Fruit fly (Drosophila melanogaster) whole organism, embryonic: Measurements from ENCODE around the gene Traf-like.
A peak's percentile ranks its signal among the peaks of the same experiment; 100 is the strongest.

Experiments used
- Ada2b ChIP-seq: fragments of 200-800 bp; sonication (Bioruptor generic); IDR thresholded peaks from 2 replicates; pipeline ENCODE4 v1.3.6; 2022; ENCODE audit warnings: missing biosample characterization, missing genetic modification characterization
- Antp ChIP-seq: fragments of 200-800 bp; sonication (Bioruptor generic); optimal IDR thresholded peaks from 3 replicates; lab custom pipeline; 2016; ENCODE audit warnings: missing biosample characterization, missing genetic modification characterization
- B-H2 ChIP-seq: fragments of 200-800 bp; sonication (Bioruptor generic); optimal IDR thresholded peaks from 2 replicates; lab custom pipeline; 2018; ENCODE audit warnings: missing biosample characterization, mild to moderate bottlenecking, missing genetic modification characterization
- CG10147 ChIP-seq: fragments of 200-800 bp; sonication (Bioruptor generic); optimal IDR thresholded peaks from 2 replicates; lab custom pipeline; 2019; ENCODE audit warnings: missing biosample characterization, mild to moderate bottlenecking, missing genetic modification characterization, moderate library complexity
- CG10959 ChIP-seq: fragments of 200-800 bp; sonication (Bioruptor generic); IDR thresholded peaks from 2 replicates; pipeline ENCODE4 v1.3.6; 2022; ENCODE audit warnings: missing biosample characterization, missing genetic modification characterization
- CG1233 ChIP-seq: fragments of 200-800 bp; sonication (Bioruptor generic); optimal IDR thresholded peaks from 4 replicates; lab custom pipeline; 2018; ENCODE audit warnings: missing biosample characterization, mild to moderate bottlenecking, missing genetic modification characterization
- CG13123 ChIP-seq: fragments of 200-800 bp; sonication (Bioruptor generic); optimal IDR thresholded peaks from 2 replicates; lab custom pipeline; 2016; ENCODE audit warnings: missing biosample characterization, missing genetic modification characterization
- CG15073 ChIP-seq: fragments of 200-800 bp; sonication (Bioruptor generic); optimal IDR thresholded peaks from 2 replicates; lab custom pipeline; 2016; ENCODE audit warnings: missing biosample characterization, missing genetic modification characterization
- CG15514 ChIP-seq: fragments of 200-800 bp; sonication (Bioruptor generic); optimal IDR thresholded peaks from 3 replicates; lab custom pipeline; 2017; ENCODE audit warnings: missing biosample characterization, missing genetic modification characterization, mild to moderate bottlenecking, moderate library complexity, missing genetic modification reagents
- CG17359 ChIP-seq: fragments of 200-800 bp; sonication (Bioruptor generic); optimal IDR thresholded peaks from 3 replicates; lab custom pipeline; 2018; ENCODE audit warnings: missing biosample characterization, mild to moderate bottlenecking, missing genetic modification characterization, moderate library complexity
- CG17829 ChIP-seq: fragments of 200-800 bp; optimal IDR thresholded peaks from 2 replicates; lab custom pipeline; 2019; ENCODE audit warnings: missing biosample characterization, mild to moderate bottlenecking, missing genetic modification characterization, moderate library complexity
- CG18011 ChIP-seq: fragments of 200-800 bp; sonication (Bioruptor generic); optimal IDR thresholded peaks from 2 replicates; lab custom pipeline; 2017; ENCODE audit warnings: missing biosample characterization, missing genetic modification characterization, mild to moderate bottlenecking, moderate library complexity, missing genotype
- CG18262 ChIP-seq: fragments of 200-800 bp; optimal IDR thresholded peaks from 3 replicates; lab custom pipeline; 2019; ENCODE audit warnings: missing biosample characterization, mild to moderate bottlenecking, missing genetic modification characterization, moderate library complexity
- CG2678 ChIP-seq: fragments of 200-800 bp; sonication (Bioruptor generic); optimal IDR thresholded peaks from 3 replicates; lab custom pipeline; 2019; ENCODE audit warnings: missing biosample characterization, mild to moderate bottlenecking, missing genetic modification characterization, moderate library complexity
- CG2712 ChIP-seq: fragments of 200-800 bp; optimal IDR thresholded peaks from 3 replicates; lab custom pipeline; 2019; ENCODE audit warnings: missing biosample characterization, mild to moderate bottlenecking, missing genetic modification characterization, moderate library complexity
- CG31224 ChIP-seq: fragments of 200-800 bp; sonication (Bioruptor generic); IDR thresholded peaks from 2 replicates; pipeline ENCODE4 v1.3.6; 2022; ENCODE audit warnings: missing biosample characterization, missing genetic modification characterization
- CG3407 ChIP-seq: fragments of 200-800 bp; sonication (Bioruptor generic); optimal IDR thresholded peaks from 2 replicates; lab custom pipeline; 2018; ENCODE audit warnings: missing biosample characterization, mild to moderate bottlenecking, missing genetic modification characterization
- CG3847 ChIP-seq: fragments of 200-800 bp; sonication (Bioruptor generic); IDR thresholded peaks from 2 replicates; pipeline ENCODE4 v1.3.6; 2022; ENCODE audit warnings: missing biosample characterization, missing genetic modification characterization
- CG5953 ChIP-seq: fragments of 200-800 bp; sonication (Bioruptor generic); IDR thresholded peaks from 2 replicates; pipeline ENCODE4 v1.3.6; 2022; ENCODE audit warnings: missing biosample characterization, missing genetic modification characterization
- CG9215 ChIP-seq: fragments of 200-800 bp; sonication (Bioruptor generic); IDR thresholded peaks from 2 replicates; pipeline ENCODE4 v1.3.6; 2022; ENCODE audit warnings: missing biosample characterization, missing genetic modification characterization
- CG9876 ChIP-seq: fragments of 200-800 bp; sonication (Bioruptor generic); optimal IDR thresholded peaks from 2 replicates; lab custom pipeline; 2016; ENCODE audit warnings: missing biosample characterization, missing genetic modification characterization
- Camta ChIP-seq: fragments of 200-800 bp; sonication (Bioruptor generic); optimal IDR thresholded peaks from 2 replicates; lab custom pipeline; 2016; ENCODE audit warnings: missing biosample characterization, missing genetic modification characterization
- Doc2 ChIP-seq: fragments of 200-800 bp; sonication (Bioruptor generic); IDR thresholded peaks from 2 replicates; pipeline ENCODE4 v1.3.6; 2022; ENCODE audit warnings: missing biosample characterization, missing genetic modification characterization
- Gug ChIP-seq: fragments of 200-800 bp; sonication (Bioruptor generic); IDR thresholded peaks from 4 replicates; pipeline ENCODE4 v1.3.6; 2022; ENCODE audit warnings: missing biosample characterization, missing genetic modification characterization
- Hr3 ChIP-seq: fragments of 200-800 bp; sonication (Bioruptor generic); optimal IDR thresholded peaks from 3 replicates; lab custom pipeline; 2016; ENCODE audit warnings: missing biosample characterization, missing genetic modification characterization
- Ptx1 ChIP-seq: fragments of 200-800 bp; sonication (Bioruptor generic); IDR thresholded peaks from 2 replicates; pipeline ENCODE4 v1.3.6; 2022; ENCODE audit warnings: missing biosample characterization, missing genetic modification characterization
- Rx ChIP-seq: fragments of 200-800 bp; sonication (Bioruptor generic); IDR thresholded peaks from 2 replicates; pipeline ENCODE4 v1.3.6; 2022; ENCODE audit warnings: missing biosample characterization, missing genetic modification characterization
- Side ChIP-seq: fragments of 200-800 bp; sonication (Bioruptor generic); optimal IDR thresholded peaks from 2 replicates; lab custom pipeline; 2016; ENCODE audit warnings: missing biosample characterization, missing genetic modification characterization
- Six4 ChIP-seq: fragments of 200-800 bp; sonication (Bioruptor generic); optimal IDR thresholded peaks from 2 replicates; lab custom pipeline; 2016; ENCODE audit warnings: missing biosample characterization, missing genetic modification characterization
- Sox102F ChIP-seq: fragments of 200-800 bp; sonication (Bioruptor generic); optimal IDR thresholded peaks from 2 replicates; lab custom pipeline; 2018; ENCODE audit warnings: missing biosample characterization, mild to moderate bottlenecking, missing genetic modification characterization, moderate library complexity
- Trl ChIP-seq, 3 experiments: fragments of >200 bp in 2 of 3; fragments of 200-800 bp in 1 of 3; sonication (Bioruptor generic) in 1 of 3; optimal IDR thresholded peaks; 2 replicates in 1 of 3; 3 replicates in 2 of 3; lab custom pipeline; 2016 to 2017; ENCODE audit warnings: missing biosample characterization in 1 of 3, missing genetic modification characterization in 1 of 3
- ash1 ChIP-seq: fragments of 200-800 bp; sonication (Bioruptor generic); optimal IDR thresholded peaks from 2 replicates; lab custom pipeline; 2018; ENCODE audit warnings: missing biosample characterization, mild to moderate bottlenecking, missing genetic modification characterization
- bcd ChIP-seq: fragments of 200-800 bp; sonication (Bioruptor generic); optimal IDR thresholded peaks from 2 replicates; lab custom pipeline; 2017; ENCODE audit warnings: missing biosample characterization, mild to moderate bottlenecking, missing genetic modification characterization
- cwo ChIP-seq: fragments of 200-800 bp; sonication (Bioruptor generic); optimal IDR thresholded peaks from 3 replicates; lab custom pipeline; 2017; ENCODE audit warnings: missing biosample characterization, missing genetic modification characterization, mild to moderate bottlenecking, moderate library complexity, missing genetic modification reagents
- gfzf ChIP-seq: fragments of 200-800 bp; sonication (Bioruptor generic); optimal IDR thresholded peaks from 2 replicates; lab custom pipeline; 2016; ENCODE audit warnings: missing biosample characterization, mild to moderate bottlenecking, missing genetic modification characterization, moderate library complexity
- grn ChIP-seq: fragments of 200-800 bp; sonication (Bioruptor generic); optimal IDR thresholded peaks from 3 replicates; lab custom pipeline; 2017; ENCODE audit warnings: missing biosample characterization, missing genetic modification characterization
- jing ChIP-seq: fragments of 200-800 bp; sonication (Bioruptor generic); optimal IDR thresholded peaks from 2 replicates; lab custom pipeline; 2018; ENCODE audit warnings: missing biosample characterization, mild to moderate bottlenecking, missing genetic modification characterization
- pan ChIP-seq, 4 experiments: fragments of >200 bp in 3 of 4; fragments of 200-800 bp in 1 of 4; sonication (Bioruptor generic) in 1 of 4; optimal IDR thresholded peaks in 3 of 4; IDR thresholded peaks in 1 of 4; 2 replicates each; pipeline versions ENCODE4 v1.3.6 to Lab custom; 2017 to 2022; ENCODE audit warnings: missing biosample characterization in 2 of 4, missing genetic modification characterization in 2 of 4, mixed read lengths in 1 of 4
- pho ChIP-seq: fragments of 200-800 bp; sonication (Bioruptor generic); optimal IDR thresholded peaks from 2 replicates; lab custom pipeline; 2016; ENCODE audit warnings: missing biosample characterization, missing genetic modification characterization
- phol ChIP-seq: fragments of 200-800 bp; sonication (Bioruptor generic); optimal IDR thresholded peaks from 3 replicates; lab custom pipeline; 2018; ENCODE audit warnings: missing biosample characterization, mild to moderate bottlenecking, missing genetic modification characterization, moderate library complexity
- ro ChIP-seq: fragments of 200-800 bp; sonication (Bioruptor generic); IDR thresholded peaks from 2 replicates; pipeline ENCODE4 v1.3.6; 2022; ENCODE audit warnings: missing biosample characterization, missing genetic modification characterization
- slbo ChIP-seq: fragments of 200-800 bp; sonication (Bioruptor generic); IDR thresholded peaks from 2 replicates; pipeline ENCODE4 v1.3.6; 2022; ENCODE audit warnings: missing biosample characterization, missing genetic modification characterization
- tap ChIP-seq: fragments of 200-800 bp; optimal IDR thresholded peaks from 3 replicates; lab custom pipeline; 2019; ENCODE audit warnings: missing biosample characterization, mild to moderate bottlenecking, missing genetic modification characterization, moderate library complexity
- tgo ChIP-seq: fragments of 200-800 bp; sonication (Bioruptor generic); IDR thresholded peaks from 3 replicates; pipeline ENCODE4 v1.3.6; 2022; ENCODE audit warnings: missing biosample characterization, missing genetic modification characterization
- tio ChIP-seq: fragments of 200-800 bp; sonication (Bioruptor generic); optimal IDR thresholded peaks from 2 replicates; lab custom pipeline; 2017; ENCODE audit warnings: missing biosample characterization, missing genetic modification characterization, inconsistent platforms
- tx ChIP-seq: fragments of 200-800 bp; sonication (Bioruptor generic); optimal IDR thresholded peaks from 2 replicates; lab custom pipeline; 2016; ENCODE audit warnings: missing biosample characterization, missing genetic modification characterization
- unpg ChIP-seq: fragments of 200-800 bp; sonication (Bioruptor generic); optimal IDR thresholded peaks from 3 replicates; lab custom pipeline; 2018; ENCODE audit warnings: missing biosample characterization, mild to moderate bottlenecking, missing genetic modification characterization, moderate library complexity
- wor ChIP-seq: fragments of 200-800 bp; sonication (Bioruptor generic); IDR thresholded peaks from 2 replicates; pipeline ENCODE4 v1.3.6; 2022; ENCODE audit warnings: missing biosample characterization, missing genetic modification characterization
- zen ChIP-seq: fragments of 200-800 bp; sonication (Bioruptor generic); optimal IDR thresholded peaks from 3 replicates; lab custom pipeline; 2018; ENCODE audit warnings: missing biosample characterization, mild to moderate bottlenecking, missing genetic modification characterization, moderate library complexity

Traf-like gene

DNA sequence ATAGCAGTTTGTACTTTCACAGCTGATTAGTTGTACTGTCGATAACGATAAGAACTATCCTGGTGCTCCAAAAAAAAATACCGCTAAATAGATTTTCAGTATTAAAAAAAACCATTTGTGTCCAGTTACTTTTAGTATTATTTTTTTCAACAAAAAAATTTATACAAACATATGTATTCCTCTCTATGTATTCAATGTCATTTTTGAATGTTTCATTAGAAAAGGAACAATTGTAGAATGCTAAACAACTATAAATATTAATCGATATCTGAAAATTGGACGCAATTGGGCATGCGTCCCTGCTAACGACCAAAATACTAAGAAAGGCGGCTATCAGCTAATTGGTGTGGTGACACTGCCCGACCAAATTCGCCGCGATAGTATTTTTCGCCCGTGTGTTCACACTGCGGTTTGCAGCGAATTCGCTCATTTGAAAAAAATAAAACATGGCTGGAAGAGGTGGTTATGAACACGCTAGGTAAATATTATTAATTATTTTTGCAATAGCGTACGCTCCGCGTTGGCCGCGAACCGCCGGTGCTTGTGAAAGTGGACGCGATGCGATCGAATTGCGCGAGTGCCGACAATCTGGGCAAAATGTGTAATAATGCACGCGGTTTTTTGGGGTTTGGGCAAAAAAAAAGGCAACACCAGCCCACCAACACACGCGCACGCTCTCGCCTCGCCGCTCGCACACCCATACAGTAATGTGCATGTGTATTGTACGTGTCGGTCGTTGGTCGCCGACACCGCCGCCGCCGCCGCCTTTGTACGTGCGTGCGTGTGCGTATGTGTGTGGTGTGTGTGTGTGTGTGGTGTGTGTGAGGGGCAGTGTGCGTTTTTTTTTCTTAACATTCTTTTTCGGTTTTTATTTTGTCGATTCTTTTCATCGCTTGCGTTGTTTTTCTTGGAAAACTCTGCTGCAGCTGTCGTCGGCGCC, 33.7 kb downstream of the Traf-like start, which contains the start of the genes CG34015 and eIF4H1 (continued):
- TF ChIP-seq gfzf (GFP tag; lab: Kevin White, UChicago) (peak; percentile 72), CG9215 (GFP tag; lab: Robert Waterston, UW) (no peak), Antp (GFP tag; lab: Kevin White, UChicago) (no peak), Ada2b (GFP tag; lab: Robert Waterston, UW) (no peak), CG1233 (GFP tag; lab: Kevin White, UChicago) (no peak), pho (GFP tag; lab: Kevin White, UChicago) (no peak), CG17829 (tag; lab: Kevin White, UChicago) (peak; percentile 21), Side (no peak), Sox102F (GFP tag; lab: Kevin White, UChicago) (no peak), CG31224 (GFP tag; lab: Robert Waterston, UW) (no peak), ro (no peak), Hr3 (GFP tag; lab: Kevin White, UChicago) (no peak), unpg (no peak), wor (GFP tag; lab: Robert Waterston, UW) (no peak), grn (no peak), pan (optimal IDR thresholded peaks at IDR 0.05; lab: Kevin White, UChicago) (no peak), pan (GFP tag; optimal IDR thresholded peaks at IDR 0.05 in 1 of 2, IDR thresholded peaks at IDR 0.05 in 1 of 2) (no peak), CG15073 (GFP tag; lab: Kevin White, UChicago) (no peak), CG2678 (tag; lab: Kevin White, UChicago) (no peak), B-H2 (GFP tag; lab: Kevin White, UChicago) (no peak), CG9876 (GFP tag; lab: Kevin White, UChicago) (no peak), CG3847 (GFP tag; lab: Robert Waterston, UW) (no peak), CG17359 (no peak), CG2712 (tag; lab: Kevin White, UChicago) (peak; percentile 10), Rx (GFP tag; lab: Robert Waterston, UW) (no peak), CG10959 (no peak), Ptx1 (GFP tag; lab: Robert Waterston, UW) (no peak), CG18262 (tag; lab: Kevin White, UChicago) (peak; percentile 2), CG13123 (GFP tag; lab: Kevin White, UChicago) (no peak), CG15514 (GFP tag; lab: Kevin White, UChicago) (peak; percentile 40), Camta (no peak), zen (peak; percentile 32), bcd (GFP tag; lab: Kevin White, UChicago) (no peak), CG3407 (GFP tag; lab: Kevin White, UChicago) (no peak), tio (no peak), tgo (GFP tag; lab: Robert Waterston, UW) (no peak), ash1 (GFP tag; lab: Kevin White, UChicago) (no peak), Gug (GFP tag; lab: Robert Waterston, UW) (no peak), Doc2 (GFP tag; lab: Robert Waterston, UW) (no peak), cwo (GFP tag; lab: Kevin White, UChicago) (peak; percentile 4), CG18011 (GFP tag; lab: Kevin White, UChicago) (no peak), tap (tag; lab: Kevin White, UChicago) (no peak), phol (tag; lab: Kevin White, UChicago) (peak; percentile 68), slbo (no peak), CG10147 (GFP tag; lab: Kevin White, UChicago) (peak; percentile 1), jing (GFP tag; lab: Kevin White, UChicago) (no peak), tx (no peak), CG5953 (GFP tag; lab: Robert Waterston, UW) (no peak), Trl (optimal IDR thresholded peaks at IDR 0.05; lab: Kevin White, UChicago) (no peak), Trl (GFP tag; optimal IDR thresholded peaks at IDR 0.05; lab: Kevin White, UChicago) (no peak), Six4 (GFP tag; lab: Kevin White, UChicago) (no peak)
